Worm (Caenorhabditis elegans) whole organism, mixed stage, embryonic: ENCODE results near the gene nlp-53.
A peak's percentile ranks its signal among the peaks of the same experiment; 100 is the strongest.

ENCODE experiments used
- ceh-83 ChIP-seq: fragments of 200-800 bp; sonication (Bioruptor generic); optimal IDR thresholded peaks from 2 replicates; lab custom pipeline; 2018; ENCODE audit warnings: mild to moderate bottlenecking, missing genetic modification characterization, missing compliant biosample characterization
- elt-1 ChIP-seq: sonication (generic microtip); optimal IDR thresholded peaks from 2 replicates; lab custom pipeline; 2017; ENCODE audit warnings: missing genetic modification characterization, mild to moderate bottlenecking, missing compliant biosample characterization, antibody characterized with exemption, moderate library complexity, borderline replicate concordance; ENCODE audit not compliant: insufficient read depth

DNA sequence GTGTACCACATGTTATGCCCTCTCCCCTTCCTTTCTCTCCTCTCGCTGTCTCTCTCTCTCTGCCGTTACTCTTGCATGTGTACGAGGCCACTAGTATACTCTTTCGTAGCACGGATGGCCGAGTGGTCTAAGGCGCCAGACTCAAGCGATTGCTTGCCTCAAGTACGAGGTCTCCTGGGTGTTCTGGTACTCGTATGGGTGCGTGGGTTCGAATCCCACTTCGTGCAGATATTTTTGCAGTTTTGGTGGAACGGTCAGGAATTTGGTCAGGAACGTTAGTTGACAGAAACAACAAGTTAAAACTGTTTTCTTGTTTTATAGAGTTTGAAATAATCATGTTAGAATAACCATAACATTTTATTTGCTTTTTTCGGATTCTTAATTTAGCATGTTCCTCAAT lies 46.8 kb downstream of the nlp-53 start:
- peak; percentile 37 for TF ChIP-seq elt-1 (tag; lab: Kevin White, UChicago)
- TF ChIP-seq ceh-83 (GFP tag; lab: Kevin White, UChicago): peak; percentile 99
